Fruit fly (Drosophila melanogaster) S2 (cell line): ENCODE results near the gene CG4408.

ENCODE experiments used
- CG8478 ChIP-seq: fragments of >200 bp; optimal IDR thresholded peaks from 2 replicates; lab custom pipeline; 2018
- CTCF ChIP-seq, 2 experiments: fragments of >200 bp; optimal IDR thresholded peaks; 2 replicates each; lab custom pipeline; 2018

- TF ChIP-seq CTCF (optimal IDR thresholded peaks at IDR 0.05; lab: Kevin White, UChicago): no peak
- peak; percentile 37 for TF ChIP-seq CG8478 (lab: Kevin White, UChicago)
Observed at dm6 chr3R:23360356-23360755, 3.0 kb downstream of the CG4408 start.
